Worm (Caenorhabditis elegans): ENCODE results near the gene T24E12.11.

DNA sequence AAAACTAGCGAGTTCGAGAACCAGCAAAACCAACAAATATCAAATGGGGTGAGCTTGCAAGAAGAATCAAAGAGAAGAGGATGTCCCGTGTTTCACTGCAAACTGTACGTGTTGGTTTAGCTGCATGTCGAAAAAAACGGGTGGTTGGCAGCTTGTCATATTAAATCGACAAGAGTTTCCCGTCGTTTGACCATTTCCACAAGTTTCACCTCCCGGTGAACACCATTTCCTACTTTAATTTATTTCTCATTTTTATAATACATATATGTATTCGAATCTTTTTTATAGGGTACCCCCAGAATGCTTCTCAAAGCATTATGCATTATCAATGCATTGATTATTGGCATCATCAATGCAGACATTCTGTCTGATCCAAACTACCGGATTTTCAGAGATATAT lies 16.0 kb upstream of the T24E12.11 start, which contains the start of gene Y8A9A.2:
- no peak for TF ChIP-seq R02D3.7 (tag; optimal IDR thresholded peaks at IDR 0.05)
- TF ChIP-seq ztf-4 (tag; optimal IDR thresholded peaks at IDR 0.05): no peak
- no peak for TF ChIP-seq nhr-25 (tag; optimal IDR thresholded peaks at IDR 0.05)
- no peak for TF ChIP-seq jun-1 (tag; optimal IDR thresholded peaks at IDR 0.05)
- TF ChIP-seq ama-1 (optimal IDR thresholded peaks at IDR 0.05): no peak
- TF ChIP-seq pha-4 (tag; optimal IDR thresholded peaks at IDR 0.05): no peak

Data from whole organism, L3 larva.